Fruit fly (Drosophila melanogaster): ENCODE results near the gene Sh.
A peak's percentile ranks its signal among the peaks of the same experiment; 100 is the strongest.

Sh gene

DNA sequence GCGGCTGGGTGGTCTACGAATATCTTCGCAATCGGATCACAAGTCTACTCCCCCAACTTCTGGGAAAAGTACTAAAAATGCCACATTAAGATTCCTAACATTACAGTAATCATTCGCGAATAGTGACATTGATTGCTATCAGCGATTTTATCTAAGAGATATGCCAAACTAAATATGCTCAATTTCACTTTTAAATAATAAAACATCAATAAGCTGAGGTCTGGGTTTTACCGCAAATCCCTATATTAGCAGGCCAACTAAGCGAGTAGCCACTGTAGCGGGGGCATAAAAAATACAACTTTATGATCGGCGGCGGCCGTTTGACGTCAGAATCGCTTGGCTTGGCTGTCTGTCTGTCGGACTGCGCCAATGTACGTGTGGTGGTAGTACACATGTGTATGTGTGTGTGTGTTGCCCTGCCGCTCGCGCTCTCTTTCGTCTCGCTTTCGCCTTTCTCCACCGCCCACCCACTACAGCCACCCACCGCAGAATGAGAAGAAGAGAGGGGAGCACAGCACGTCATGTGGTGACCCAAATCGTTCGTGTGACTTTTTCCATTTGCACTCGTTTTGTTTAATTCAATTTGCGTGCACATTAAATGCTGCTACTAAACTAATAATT lies 182.7 kb downstream of the Sh start (continued):
- peak; percentile 94 for TF ChIP-seq lab (GFP tag; optimal IDR thresholded peaks at IDR 0.05)
- TF ChIP-seq sr (GFP tag; IDR thresholded peaks at IDR 0.05): peak; percentile 69; the same call in 2 of the 3 replicates
- peak; percentile 37 for TF ChIP-seq bigmax (GFP tag; optimal IDR thresholded peaks at IDR 0.05)
- TF ChIP-seq Dad (GFP tag; optimal IDR thresholded peaks at IDR 0.05): peak; percentile 96
- no peak for TF ChIP-seq Bgb (GFP tag; IDR thresholded peaks at IDR 0.05; ENCODE audit: partially characterized antibody)
- peak; percentile 92 for TF ChIP-seq ab (GFP tag; optimal IDR thresholded peaks at IDR 0.05)
- TF ChIP-seq CG34376 (GFP tag; optimal IDR thresholded peaks at IDR 0.05): peak; percentile 82
- peak; percentile 93 for TF ChIP-seq al (GFP tag; IDR thresholded peaks at IDR 0.05)
- peak; percentile 87 for TF ChIP-seq CG10431 (GFP tag; optimal IDR thresholded peaks at IDR 0.05)
- TF ChIP-seq CG12219 (GFP tag; optimal IDR thresholded peaks at IDR 0.05): peak; percentile 93
- peak; percentile 95 for TF ChIP-seq Fer3 (tag; optimal IDR thresholded peaks at IDR 0.05)
- peak; percentile 94 for TF ChIP-seq jing (GFP tag; optimal IDR thresholded peaks at IDR 0.05)
- peak; percentile 66 for TF ChIP-seq CG4282 (GFP tag; optimal IDR thresholded peaks at IDR 0.05)
- TF ChIP-seq chm (GFP tag; IDR thresholded peaks at IDR 0.05): peak; percentile 90; the same call in 1 of the 2 replicates
- peak; percentile 94 for TF ChIP-seq CG1529 (GFP tag; optimal IDR thresholded peaks at IDR 0.05)
- TF ChIP-seq ftz-f1 (GFP tag; optimal IDR thresholded peaks at IDR 0.05): peak; percentile 66
- peak; percentile 93 for TF ChIP-seq zfh1 (GFP tag; IDR thresholded peaks at IDR 0.05)
- peak; percentile 88 for TF ChIP-seq NC2α (GFP tag; optimal IDR thresholded peaks at IDR 0.05)
- TF ChIP-seq mam (GFP tag; optimal IDR thresholded peaks at IDR 0.05): peak; percentile 98
- TF ChIP-seq CG12769 (tag; optimal IDR thresholded peaks at IDR 0.05): peak; percentile 99
- peak; percentile 94 for TF ChIP-seq ttk (GFP tag; IDR thresholded peaks at IDR 0.05)
- peak; percentile 83 for TF ChIP-seq CG8765 (GFP tag; IDR thresholded peaks at IDR 0.05)
- peak; percentile 99 for TF ChIP-seq grau (tag; optimal IDR thresholded peaks at IDR 0.05)
- TF ChIP-seq CG17802 (tag; optimal IDR thresholded peaks at IDR 0.05): peak; percentile 72
- TF ChIP-seq Sox100B (GFP tag; optimal IDR thresholded peaks at IDR 0.05): peak; percentile 82
- TF ChIP-seq trh (GFP tag; optimal IDR thresholded peaks at IDR 0.05): peak; percentile 76
- peak; percentile 63 for TF ChIP-seq ac (GFP tag; optimal IDR thresholded peaks at IDR 0.05)
- TF ChIP-seq CG13624 (GFP tag; optimal IDR thresholded peaks at IDR 0.05): peak; percentile 97
- TF ChIP-seq CG12391 (tag; optimal IDR thresholded peaks at IDR 0.05): peak; percentile 94
- peak; percentile 94 for TF ChIP-seq Atf3 (GFP tag; optimal IDR thresholded peaks at IDR 0.05)
- TF ChIP-seq Myb (GFP tag; optimal IDR thresholded peaks at IDR 0.05): peak; percentile 83
- TF ChIP-seq HLH54F (GFP tag; optimal IDR thresholded peaks at IDR 0.05): peak; percentile 95
- TF ChIP-seq Optix (GFP tag; IDR thresholded peaks at IDR 0.05): peak; percentile 92
- peak; percentile 95 for TF ChIP-seq ranshi (GFP tag; IDR thresholded peaks at IDR 0.05)
- peak; percentile 94 for TF ChIP-seq CG11723 (GFP tag; optimal IDR thresholded peaks at IDR 0.05)
- peak; percentile 51 for TF ChIP-seq cato (GFP tag; optimal IDR thresholded peaks at IDR 0.05; ENCODE audit: borderline replicate concordance)
- TF ChIP-seq disco-r (GFP tag; optimal IDR thresholded peaks at IDR 0.05): peak; percentile 93
- peak; percentile 72 for TF ChIP-seq CG10321 (GFP tag; IDR thresholded peaks at IDR 0.05)
- peak; percentile 88 for TF ChIP-seq CG4424 (GFP tag; optimal IDR thresholded peaks at IDR 0.05)
- TF ChIP-seq CG17568 (GFP tag; optimal IDR thresholded peaks at IDR 0.05): peak; percentile 91
- TF ChIP-seq CG7271 (tag; optimal IDR thresholded peaks at IDR 0.05): peak; percentile 9
- TF ChIP-seq CG12071 (GFP tag; optimal IDR thresholded peaks at IDR 0.05): peak; percentile 95
- peak; percentile 98 for TF ChIP-seq CG9817 (tag; optimal IDR thresholded peaks at IDR 0.05)
- peak; percentile 77 for TF ChIP-seq CG18476 (GFP tag; optimal IDR thresholded peaks at IDR 0.05)
- no peak for TF ChIP-seq CG14860 (GFP tag; IDR thresholded peaks at IDR 0.05; ENCODE audit: partially characterized antibody)
- TF ChIP-seq CG12659 (GFP tag; optimal IDR thresholded peaks at IDR 0.05): peak; percentile 96
- TF ChIP-seq CG15696 (tag; optimal IDR thresholded peaks at IDR 0.05): peak; percentile 53
- TF ChIP-seq pnt (GFP tag; optimal IDR thresholded peaks at IDR 0.05): peak; percentile 95
- peak; percentile 96 for TF ChIP-seq Antp (GFP tag; optimal IDR thresholded peaks at IDR 0.05)
- TF ChIP-seq CG13894 (tag; optimal IDR thresholded peaks at IDR 0.05): peak; percentile 93

Measured in whole organism, embryonic.